1 fruit fly cellular context compared by ENCODE assay signal in the genomic region with DNA sequence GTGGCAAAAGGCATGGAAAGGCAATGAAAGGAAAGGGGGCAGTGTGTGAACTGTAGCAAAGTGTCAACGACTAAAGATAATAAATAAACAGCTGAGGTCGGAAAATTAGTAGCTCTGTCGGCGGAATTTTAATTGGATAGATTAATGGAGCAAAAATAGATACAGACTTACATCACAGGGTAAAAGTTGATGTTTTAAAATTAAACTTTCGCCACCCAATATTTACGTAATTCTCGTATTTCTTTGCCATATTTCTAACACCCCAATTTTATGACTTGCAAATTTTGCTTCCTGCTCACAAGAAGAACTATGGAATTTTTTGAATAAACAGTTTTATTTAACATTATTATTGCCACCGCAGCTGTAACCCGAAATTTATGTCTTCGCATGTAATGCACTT.
TF ChIP-seq lines count a peak whose summit lies in the region.

No protein-coding gene starts in this region.

TF ChIP-seq in whole organism, embryonic, 481 proteins besides CTCF, POLR2A, EP300 and RAD21 (continued from another document):
- TF ChIP-seq CG12219 (GFP tag; optimal IDR thresholded peaks at IDR 0.05; lab: Kevin White, UChicago) (no peak), CG7928 (GFP tag; optimal IDR thresholded peaks at IDR 0.05; lab: Kevin White, UChicago) (no peak), Fer1 (GFP tag; optimal IDR thresholded peaks at IDR 0.05; lab: Kevin White, UChicago) (no peak), CG34224 (GFP tag; IDR thresholded peaks at IDR 0.05; lab: Robert Waterston, UW; ENCODE audit: partially characterized antibody) (no peak), Atf3 (GFP tag; optimal IDR thresholded peaks at IDR 0.05; lab: Kevin White, UChicago) (no peak), Aef1 (GFP tag; IDR thresholded peaks at IDR 0.05; lab: Robert Waterston, UW) (no peak), CG7745 (tag; optimal IDR thresholded peaks at IDR 0.05; lab: Kevin White, UChicago) (no peak), CG8281 (tag; optimal IDR thresholded peaks at IDR 0.05; lab: Kevin White, UChicago) (no peak), CG32767 (GFP tag; IDR thresholded peaks at IDR 0.05; lab: Robert Waterston, UW) (0 out of 2 replicates have a peak, but pooled peaks have one; percentile 36), CG8388 (GFP tag; optimal IDR thresholded peaks at IDR 0.05; lab: Kevin White, UChicago) (peak; percentile 0), Nf-YC (tag; optimal IDR thresholded peaks at IDR 0.05; lab: Kevin White, UChicago) (no peak), hkb (optimal IDR thresholded peaks at IDR 0.05; lab: Kevin White, UChicago) (no peak), hkb (GFP tag; IDR thresholded peaks at IDR 0.05; lab: Robert Waterston, UW) (no peak)
TF ChIP-seq in whole organism, embryonic: peak in this region for 57.
